Fruit fly (Drosophila melanogaster): ENCODE measurements around the gene CG7606.

CG7606 gene

dm6 chr3R:17646102-17647050 lies 50.0 kb downstream of the CG7606 start (continued):
- peak; percentile 98 for TF ChIP-seq Bdp1 (GFP tag; optimal IDR thresholded peaks at IDR 0.05)
- peak; percentile 39; the same call in 1 of the 2 replicates for TF ChIP-seq Rfx (GFP tag; IDR thresholded peaks at IDR 0.05)
- TF ChIP-seq Ets65A (GFP tag) = peak; percentile 59
- TF ChIP-seq ara (GFP tag; IDR thresholded peaks at IDR 0.05) = peak; percentile 46; the same call in 1 of the 2 replicates
- no peak for TF ChIP-seq CG16779 (GFP tag; IDR thresholded peaks at IDR 0.05)
- TF ChIP-seq nerfin-2 (GFP tag; IDR thresholded peaks at IDR 0.05; ENCODE audit: partially characterized antibody) = peak; percentile 64
- peak; percentile 41; the same call in 1 of the 2 replicates for TF ChIP-seq inv (GFP tag; IDR thresholded peaks at IDR 0.05; ENCODE audit: partially characterized antibody)
- no peak for TF ChIP-seq CG14667 (GFP tag; IDR thresholded peaks at IDR 0.05)
- no peak for TF ChIP-seq CG6813 (GFP tag; optimal IDR thresholded peaks at IDR 0.05)
- TF ChIP-seq Doc2 (GFP tag; IDR thresholded peaks at IDR 0.05) = no peak
- 0 out of 3 replicates have a peak, but pooled peaks have one; percentile 23 for TF ChIP-seq dysf (GFP tag; IDR thresholded peaks at IDR 0.05)
- TF ChIP-seq Scr (GFP tag; IDR thresholded peaks at IDR 0.05; ENCODE audit: partially characterized antibody) = peak; percentile 72
- peak in 1 of 2 experiments; percentile 11 for TF ChIP-seq eve (GFP tag; optimal IDR thresholded peaks at IDR 0.05)
- TF ChIP-seq CG17359 (tag; optimal IDR thresholded peaks at IDR 0.05) = peak; percentile 10
- no peak for TF ChIP-seq CG6175 (GFP tag; IDR thresholded peaks at IDR 0.05)
- peak; percentile 55; the same call in 2 of the 3 replicates for TF ChIP-seq knrl (GFP tag; IDR thresholded peaks at IDR 0.05; ENCODE audit: partially characterized antibody)
- TF ChIP-seq Med (GFP tag) = peak; percentile 66
- TF ChIP-seq Dll (GFP tag; IDR thresholded peaks at IDR 0.05; ENCODE audit: partially characterized antibody) = peak; percentile 55; the same call in 2 of the 4 replicates
- no peak for TF ChIP-seq dmrt11E (tag; optimal IDR thresholded peaks at IDR 0.05)
- TF ChIP-seq tna (GFP tag; IDR thresholded peaks at IDR 0.05; ENCODE audit: partially characterized antibody) = peak; percentile 59; the same call in 1 of the 2 replicates
- TF ChIP-seq CG7963 (GFP tag; IDR thresholded peaks at IDR 0.05; ENCODE audit: partially characterized antibody) = peak; percentile 64; the same call in 1 of the 3 replicates
- peak in 1 of 2 experiments; percentile 36 for TF ChIP-seq tll (GFP tag; optimal IDR thresholded peaks at IDR 0.05)
- TF ChIP-seq bbx (GFP tag; IDR thresholded peaks at IDR 0.05; ENCODE audit: partially characterized antibody) = peak; percentile 69
- TF ChIP-seq CG16813 (GFP tag; IDR thresholded peaks at IDR 0.05; ENCODE audit: partially characterized antibody) = peak; percentile 86
- peak; percentile 34; the same call in 1 of the 2 replicates for TF ChIP-seq slbo (GFP tag; IDR thresholded peaks at IDR 0.05)
- peak; percentile 78 for TF ChIP-seq CG6791 (GFP tag; IDR thresholded peaks at IDR 0.05; ENCODE audit: partially characterized antibody)
- TF ChIP-seq lab (GFP tag; optimal IDR thresholded peaks at IDR 0.05) = peak; percentile 11
- TF ChIP-seq Neu2 (GFP tag; optimal IDR thresholded peaks at IDR 0.05; ENCODE audit: borderline replicate concordance) = no peak
- TF ChIP-seq sens (GFP tag) = peak; percentile 88
- no peak for TF ChIP-seq Dad (GFP tag; optimal IDR thresholded peaks at IDR 0.05)
- TF ChIP-seq Bgb (GFP tag; IDR thresholded peaks at IDR 0.05; ENCODE audit: partially characterized antibody) = peak; percentile 70
- 0 out of 2 replicates have a peak, but pooled peaks have one; percentile 35 for TF ChIP-seq NFAT (GFP tag; IDR thresholded peaks at IDR 0.05)
- peak; percentile 12 for TF ChIP-seq CG2120 (GFP tag; optimal IDR thresholded peaks at IDR 0.05)
- peak; percentile 10 for TF ChIP-seq lilli (GFP tag; optimal IDR thresholded peaks at IDR 0.05)
- TF ChIP-seq CG42726 (GFP tag; IDR thresholded peaks at IDR 0.05; ENCODE audit: partially characterized antibody) = peak; percentile 64
- TF ChIP-seq CG2199 (GFP tag; IDR thresholded peaks at IDR 0.05) = 0 out of 3 replicates have a peak, but pooled peaks have one; percentile 7
- TF ChIP-seq Nf-YA (GFP tag; IDR thresholded peaks at IDR 0.05) = no peak
- 0 out of 2 replicates have a peak, but pooled peaks have one; percentile 15 for TF ChIP-seq CG6272 (GFP tag; IDR thresholded peaks at IDR 0.05)
- TF ChIP-seq abd-A (tag; optimal IDR thresholded peaks at IDR 0.05) = peak; percentile 22
- peak; percentile 19 to 95 for TF ChIP-seq Pdp1 (GFP tag; optimal IDR thresholded peaks at IDR 0.05)
- no peak for TF ChIP-seq bcd (GFP tag; optimal IDR thresholded peaks at IDR 0.05)
- peak; percentile 63; the same call in 2 of the 3 replicates for TF ChIP-seq vnd (GFP tag; IDR thresholded peaks at IDR 0.05; ENCODE audit: partially characterized antibody)
- no peak for TF ChIP-seq psq (GFP tag; optimal IDR thresholded peaks at IDR 0.05)
- no peak for TF ChIP-seq CG8478 (optimal IDR thresholded peaks at IDR 0.05)
- no peak for TF ChIP-seq BEAF-32 (GFP tag; optimal IDR thresholded peaks at IDR 0.05)
- TF ChIP-seq CG34422 (GFP tag; IDR thresholded peaks at IDR 0.05) = 0 out of 3 replicates have a peak, but pooled peaks have one; percentile 9
